Fruit fly (Drosophila melanogaster) whole organism, embryonic: ENCODE measurements around the gene Mst36Fb.

Source experiments
- ATbp ChIP-seq: fragments of 200-800 bp; sonication (Bioruptor generic); optimal IDR thresholded peaks from 2 replicates; lab custom pipeline; 2017; ENCODE audit warnings: missing biosample characterization, mild to moderate bottlenecking, missing genetic modification characterization, missing genetic modification reagents
- CG10267 ChIP-seq: fragments of 200-800 bp; sonication (Bioruptor generic); optimal IDR thresholded peaks from 2 replicates; lab custom pipeline; 2018; ENCODE audit warnings: missing biosample characterization, mild to moderate bottlenecking, missing genetic modification characterization, moderate library complexity
- CG12769 ChIP-seq: fragments of 200-800 bp; sonication (Bioruptor generic); optimal IDR thresholded peaks from 2 replicates; lab custom pipeline; 2019; ENCODE audit warnings: missing biosample characterization, mild to moderate bottlenecking, missing genetic modification characterization, moderate library complexity
- CG13624 ChIP-seq: fragments of 200-800 bp; sonication (Bioruptor generic); optimal IDR thresholded peaks from 2 replicates; lab custom pipeline; 2016; ENCODE audit warnings: missing biosample characterization, missing genetic modification characterization
- CG13894 ChIP-seq: fragments of 200-800 bp; sonication (Bioruptor generic); optimal IDR thresholded peaks from 3 replicates; lab custom pipeline; 2018; ENCODE audit warnings: missing biosample characterization, mild to moderate bottlenecking, missing genetic modification characterization, moderate library complexity
- CG14667 ChIP-seq: fragments of 200-800 bp; sonication (Bioruptor generic); IDR thresholded peaks from 2 replicates; pipeline ENCODE4 v1.3.6; 2022; ENCODE audit warnings: missing biosample characterization, missing genetic modification characterization
- CG15269 ChIP-seq: fragments of 200-800 bp; sonication (Bioruptor generic); optimal IDR thresholded peaks from 2 replicates; lab custom pipeline; 2018; ENCODE audit warnings: missing biosample characterization, mild to moderate bottlenecking, missing genetic modification characterization, moderate library complexity
- CG1529 ChIP-seq: fragments of 200-800 bp; sonication (Bioruptor generic); optimal IDR thresholded peaks from 3 replicates; lab custom pipeline; 2018; ENCODE audit warnings: missing biosample characterization, missing genetic modification characterization
- CG16779 ChIP-seq: fragments of 200-800 bp; sonication (Bioruptor generic); IDR thresholded peaks from 2 replicates; pipeline ENCODE4 v1.3.6; 2022; ENCODE audit warnings: missing biosample characterization, missing genetic modification characterization
- CG17359 ChIP-seq: fragments of 200-800 bp; sonication (Bioruptor generic); optimal IDR thresholded peaks from 3 replicates; lab custom pipeline; 2018; ENCODE audit warnings: missing biosample characterization, mild to moderate bottlenecking, missing genetic modification characterization, moderate library complexity
- CG17385 ChIP-seq: fragments of 200-800 bp; sonication (Bioruptor generic); optimal IDR thresholded peaks from 3 replicates; lab custom pipeline; 2018; ENCODE audit warnings: missing biosample characterization, mild to moderate bottlenecking, missing genetic modification characterization
- CG18619 ChIP-seq: fragments of 200-800 bp; sonication (Bioruptor generic); optimal IDR thresholded peaks from 3 replicates; lab custom pipeline; 2017; ENCODE audit warnings: missing biosample characterization, mild to moderate bottlenecking, missing genetic modification characterization
- CG2202 ChIP-seq: fragments of 200-800 bp; sonication (Bioruptor generic); optimal IDR thresholded peaks from 2 replicates; lab custom pipeline; 2018; ENCODE audit warnings: missing biosample characterization, mild to moderate bottlenecking, missing genetic modification characterization
- CG30020 ChIP-seq: fragments of 200-800 bp; optimal IDR thresholded peaks from 2 replicates; lab custom pipeline; 2019; ENCODE audit warnings: missing biosample characterization, mild to moderate bottlenecking, missing genetic modification characterization, moderate library complexity
- CG33557 ChIP-seq: fragments of 200-800 bp; sonication (Bioruptor generic); optimal IDR thresholded peaks from 2 replicates; lab custom pipeline; 2019; ENCODE audit warnings: missing biosample characterization, mild to moderate bottlenecking, missing genetic modification characterization, moderate library complexity
- CG3407 ChIP-seq: fragments of 200-800 bp; sonication (Bioruptor generic); optimal IDR thresholded peaks from 2 replicates; lab custom pipeline; 2018; ENCODE audit warnings: missing biosample characterization, mild to moderate bottlenecking, missing genetic modification characterization
- CG34224 ChIP-seq: fragments of 200-800 bp; sonication (Bioruptor generic); IDR thresholded peaks from 3 replicates; pipeline ENCODE4 v1.3.6; 2022; ENCODE audit warnings: missing biosample characterization, missing genetic modification characterization; ENCODE audit not compliant: partially characterized antibody
- CG34376 ChIP-seq: fragments of 200-800 bp; sonication (Bioruptor generic); optimal IDR thresholded peaks from 2 replicates; lab custom pipeline; 2018; ENCODE audit warnings: missing biosample characterization, mild to moderate bottlenecking, missing genetic modification characterization
- CG4854 ChIP-seq: fragments of 200-800 bp; sonication (Bioruptor generic); optimal IDR thresholded peaks from 2 replicates; lab custom pipeline; 2016; ENCODE audit warnings: missing biosample characterization, missing genetic modification characterization, inconsistent platforms
- CG5180 ChIP-seq: fragments of 200-800 bp; sonication (Bioruptor generic); optimal IDR thresholded peaks from 3 replicates; lab custom pipeline; 2017; ENCODE audit warnings: missing biosample characterization, missing genetic modification characterization, mild to moderate bottlenecking, moderate library complexity, missing genetic modification reagents
- CG5245 ChIP-seq: fragments of 200-800 bp; sonication (Bioruptor generic); optimal IDR thresholded peaks from 3 replicates; lab custom pipeline; 2016; ENCODE audit warnings: missing biosample characterization, missing genetic modification characterization
- CG6254 ChIP-seq: fragments of 200-800 bp; sonication (Bioruptor generic); optimal IDR thresholded peaks from 3 replicates; lab custom pipeline; 2017; ENCODE audit warnings: mild to moderate bottlenecking, missing biosample characterization, missing genetic modification reagents, missing genetic modification characterization
- CG6791 ChIP-seq: fragments of 200-800 bp; sonication (Bioruptor generic); IDR thresholded peaks from 3 replicates; pipeline ENCODE4 v1.3.6; 2022; ENCODE audit warnings: missing biosample characterization, missing genetic modification characterization; ENCODE audit not compliant: partially characterized antibody
- CG7987 ChIP-seq: fragments of 200-800 bp; sonication (Bioruptor generic); optimal IDR thresholded peaks from 2 replicates; lab custom pipeline; 2018; ENCODE audit warnings: missing biosample characterization, mild to moderate bottlenecking, missing genetic modification characterization, moderate library complexity
- CG8944 ChIP-seq: fragments of 200-800 bp; sonication (Bioruptor generic); optimal IDR thresholded peaks from 3 replicates; lab custom pipeline; 2016; ENCODE audit warnings: missing biosample characterization, missing genetic modification characterization
- CG9727 ChIP-seq: fragments of 200-800 bp; sonication (Bioruptor generic); optimal IDR thresholded peaks from 3 replicates; lab custom pipeline; 2017; ENCODE audit warnings: missing biosample characterization, mild to moderate bottlenecking, missing genetic modification characterization
- D19A ChIP-seq: fragments of 200-800 bp; optimal IDR thresholded peaks from 3 replicates; lab custom pipeline; 2019; ENCODE audit warnings: missing biosample characterization, mild to moderate bottlenecking, missing genetic modification characterization, moderate library complexity
- Deaf1 ChIP-seq: fragments of 200-800 bp; optimal IDR thresholded peaks from 3 replicates; lab custom pipeline; 2019; ENCODE audit warnings: missing biosample characterization, mild to moderate bottlenecking, missing genetic modification characterization, moderate library complexity
- Doc2 ChIP-seq: fragments of 200-800 bp; sonication (Bioruptor generic); IDR thresholded peaks from 2 replicates; pipeline ENCODE4 v1.3.6; 2022; ENCODE audit warnings: missing biosample characterization, missing genetic modification characterization
- H15 ChIP-seq: fragments of 200-800 bp; sonication (Bioruptor generic); IDR thresholded peaks from 3 replicates; pipeline ENCODE4 v1.3.6; 2022; ENCODE audit warnings: missing biosample characterization, missing genetic modification characterization
- TFAM ChIP-seq: fragments of 200-800 bp; sonication (Bioruptor generic); optimal IDR thresholded peaks from 2 replicates; lab custom pipeline; 2017; ENCODE audit warnings: missing biosample characterization, missing genetic modification characterization, inconsistent platforms
- Xbp1 ChIP-seq: fragments of 200-800 bp; sonication (Bioruptor generic); optimal IDR thresholded peaks from 3 replicates; lab custom pipeline; 2016; ENCODE audit warnings: missing biosample characterization, mild to moderate bottlenecking, missing genetic modification characterization
- YL-1 ChIP-seq: fragments of 200-800 bp; sonication (Bioruptor generic); optimal IDR thresholded peaks from 3 replicates; lab custom pipeline; 2017; ENCODE audit warnings: missing biosample characterization, mild to moderate bottlenecking, missing genetic modification characterization
- cg ChIP-seq: fragments of 200-800 bp; sonication (Bioruptor generic); optimal IDR thresholded peaks from 3 replicates; lab custom pipeline; 2019; ENCODE audit warnings: missing biosample characterization, mild to moderate bottlenecking, missing genetic modification characterization, moderate library complexity
- dm ChIP-seq: fragments of 200-800 bp; sonication (Bioruptor generic); optimal IDR thresholded peaks from 3 replicates; lab custom pipeline; 2016; ENCODE audit warnings: missing biosample characterization, missing genetic modification characterization
- dmrt11E ChIP-seq: fragments of 200-800 bp; sonication (Bioruptor generic); optimal IDR thresholded peaks from 3 replicates; lab custom pipeline; 2018; ENCODE audit warnings: missing biosample characterization, mild to moderate bottlenecking, missing genetic modification characterization, moderate library complexity
- dpn ChIP-seq, 2 experiments: fragments of 200-800 bp; sonication (Bioruptor generic); optimal IDR thresholded peaks; 3 replicates each; lab custom pipeline; 2016; ENCODE audit warnings: missing biosample characterization in 2 of 2, missing genetic modification characterization in 2 of 2
- grn ChIP-seq: fragments of 200-800 bp; sonication (Bioruptor generic); optimal IDR thresholded peaks from 3 replicates; lab custom pipeline; 2017; ENCODE audit warnings: missing biosample characterization, missing genetic modification characterization
- her ChIP-seq: fragments of 200-800 bp; sonication (Bioruptor generic); optimal IDR thresholded peaks from 2 replicates; lab custom pipeline; 2016; ENCODE audit warnings: missing biosample characterization, missing genetic modification characterization
- hkb ChIP-seq, 2 experiments: fragments of 200-800 bp in 1 of 2; fragments of >200 bp in 1 of 2; sonication (Bioruptor generic) in 1 of 2; IDR thresholded peaks in 1 of 2; optimal IDR thresholded peaks in 1 of 2; 2 replicates each; pipeline versions ENCODE4 v1.3.6 to Lab custom; 2017 to 2022; ENCODE audit warnings: missing biosample characterization in 1 of 2, missing genetic modification characterization in 1 of 2
- insv ChIP-seq, 2 experiments: fragments of 200-800 bp; sonication (Bioruptor generic); optimal IDR thresholded peaks; 3 replicates each; lab custom pipeline; 2016 to 2018; ENCODE audit warnings: missing biosample characterization in 2 of 2, missing genetic modification characterization in 2 of 2
- lbe ChIP-seq: fragments of 200-800 bp; sonication (Bioruptor generic); optimal IDR thresholded peaks from 2 replicates; lab custom pipeline; 2016; ENCODE audit warnings: missing biosample characterization, mild to moderate bottlenecking, missing genetic modification characterization
- prd ChIP-seq, 3 experiments: fragments of >200 bp in 2 of 3; fragments of 200-800 bp in 1 of 3; sonication (Bioruptor generic) in 1 of 3; optimal IDR thresholded peaks in 2 of 3; IDR thresholded peaks in 1 of 3; 2 replicates in 2 of 3; 3 replicates in 1 of 3; pipeline versions ENCODE4 v1.3.6 to Lab custom; 2017 to 2022; ENCODE audit warnings: missing biosample characterization in 1 of 3, missing genetic modification characterization in 1 of 3
- sna ChIP-seq: fragments of 200-800 bp; sonication (Bioruptor generic); IDR thresholded peaks from 2 replicates; pipeline ENCODE4 v1.3.6; 2022; ENCODE audit warnings: missing biosample characterization, missing genetic modification characterization; ENCODE audit not compliant: partially characterized antibody
- tgo ChIP-seq: fragments of 200-800 bp; sonication (Bioruptor generic); IDR thresholded peaks from 3 replicates; pipeline ENCODE4 v1.3.6; 2022; ENCODE audit warnings: missing biosample characterization, missing genetic modification characterization
- twi ChIP-seq: fragments of 200-800 bp; optimal IDR thresholded peaks from 2 replicates; lab custom pipeline; 2019; ENCODE audit warnings: missing biosample characterization, mild to moderate bottlenecking, missing genetic modification characterization, moderate library complexity
- yki ChIP-seq: fragments of >200 bp; optimal IDR thresholded peaks from 3 replicates; lab custom pipeline; 2018

The Mst36Fb gene

dm6 chr2L:18693877-18694723 is 19.2 kb upstream of the Mst36Fb start (continued):
- peak; percentile 84 for TF ChIP-seq CG13894
- peak; percentile 52 for TF ChIP-seq CG8944 (GFP tag; lab: Kevin White, UChicago)
- TF ChIP-seq CG17359 (tag; lab: Kevin White, UChicago) = peak; percentile 63
- no peak for TF ChIP-seq sna (GFP tag; lab: Robert Waterston, UW)
- TF ChIP-seq grn = peak; percentile 23
- TF ChIP-seq CG9727 (GFP tag; lab: Kevin White, UChicago) = peak; percentile 66
- TF ChIP-seq twi (tag; lab: Kevin White, UChicago) = no peak
- TF ChIP-seq hkb (optimal IDR thresholded peaks at IDR 0.05; lab: Kevin White, UChicago) = no peak
- TF ChIP-seq hkb (GFP tag; IDR thresholded peaks at IDR 0.05; lab: Robert Waterston, UW) = peak; percentile 67
- TF ChIP-seq YL-1 (GFP tag; lab: Kevin White, UChicago) = peak; percentile 12
- peak; percentile 70; the same call in 1 of the 2 replicates for TF ChIP-seq CG16779
- TF ChIP-seq H15 (GFP tag; lab: Robert Waterston, UW) = peak; percentile 68; the same call in 2 of the 3 replicates
- TF ChIP-seq CG2202 = no peak
- peak; percentile 74 for TF ChIP-seq her (GFP tag; lab: Kevin White, UChicago)
- peak; percentile 90 for TF ChIP-seq CG13624
- TF ChIP-seq cg (GFP tag; lab: Kevin White, UChicago) = no peak
- TF ChIP-seq CG15269 (tag; lab: Kevin White, UChicago) = peak; percentile 45
- TF ChIP-seq Xbp1 (GFP tag; lab: Kevin White, UChicago) = peak; percentile 70
- no peak for TF ChIP-seq yki (lab: Kevin White, UChicago)
- peak; percentile 28 for TF ChIP-seq CG5180 (GFP tag; lab: Kevin White, UChicago)
- peak; percentile 17 for TF ChIP-seq CG33557 (GFP tag; lab: Kevin White, UChicago)
- TF ChIP-seq D19A (tag; lab: Kevin White, UChicago) = peak; percentile 90
- peak; percentile 66 for TF ChIP-seq dm
- no peak for TF ChIP-seq ATbp (GFP tag; lab: Kevin White, UChicago)
- TF ChIP-seq CG14667 (GFP tag; lab: Robert Waterston, UW) = 0 out of 2 replicates have a peak, but pooled peaks have one; percentile 20
- TF ChIP-seq lbe (GFP tag; lab: Kevin White, UChicago) = no peak
- peak; percentile 97 for TF ChIP-seq CG17385 (GFP tag; lab: Kevin White, UChicago)
- peak; percentile 66 to 74 for TF ChIP-seq dpn (GFP tag; optimal IDR thresholded peaks at IDR 0.05; lab: Kevin White, UChicago)
- peak; percentile 47 for TF ChIP-seq CG6254 (GFP tag; lab: Kevin White, UChicago)
- TF ChIP-seq CG6791 (GFP tag; lab: Robert Waterston, UW) = no peak
- TF ChIP-seq CG4854 (GFP tag; lab: Kevin White, UChicago) = peak; percentile 22
- TF ChIP-seq CG3407 (GFP tag; lab: Kevin White, UChicago) = peak; percentile 17
- peak; percentile 26 for TF ChIP-seq Deaf1 (tag; lab: Kevin White, UChicago)
- no peak for TF ChIP-seq CG1529 (GFP tag; lab: Kevin White, UChicago)
- TF ChIP-seq CG34224 = no peak; the same call in 2 of the 3 replicates
- peak; percentile 16 for TF ChIP-seq CG18619
- peak; percentile 75 for TF ChIP-seq CG7987 (GFP tag; lab: Kevin White, UChicago)
- TF ChIP-seq dmrt11E (tag; lab: Kevin White, UChicago) = no peak
- peak; percentile 5 for TF ChIP-seq CG10267 (tag; lab: Kevin White, UChicago)
- peak; percentile 10 for TF ChIP-seq TFAM (GFP tag; lab: Kevin White, UChicago)
- peak; percentile 67 for TF ChIP-seq tgo (GFP tag; lab: Robert Waterston, UW)
- no peak for TF ChIP-seq CG5245 (GFP tag; lab: Kevin White, UChicago)
- TF ChIP-seq CG34376 (GFP tag; lab: Kevin White, UChicago) = peak; percentile 69
- TF ChIP-seq CG12769 (tag; lab: Kevin White, UChicago) = peak; percentile 52
- TF ChIP-seq prd (optimal IDR thresholded peaks at IDR 0.05; lab: Kevin White, UChicago) = no peak
- peak; percentile 66 for TF ChIP-seq prd (GFP tag; IDR thresholded peaks at IDR 0.05; lab: Robert Waterston, UW)
- TF ChIP-seq insv (GFP tag; optimal IDR thresholded peaks at IDR 0.05; lab: Kevin White, UChicago) = no peak
- TF ChIP-seq Doc2 (GFP tag; lab: Robert Waterston, UW) = no peak
- TF ChIP-seq CG30020 = no peak
